Fruit fly (Drosophila melanogaster) whole organism, embryonic: ENCODE results near the gene RapGAP1.

Experiments used
- CG17361 ChIP-seq: fragments of 200-800 bp; sonication (Bioruptor generic); IDR thresholded peaks from 3 replicates; pipeline ENCODE4 v1.3.6; 2022; ENCODE audit warnings: missing biosample characterization, missing genetic modification characterization
- CG2712 ChIP-seq: fragments of 200-800 bp; optimal IDR thresholded peaks from 3 replicates; lab custom pipeline; 2019; ENCODE audit warnings: missing biosample characterization, mild to moderate bottlenecking, missing genetic modification characterization, moderate library complexity
- CG30403 ChIP-seq: fragments of 200-800 bp; sonication (Bioruptor generic); optimal IDR thresholded peaks from 3 replicates; lab custom pipeline; 2016; ENCODE audit warnings: missing biosample characterization, missing genetic modification characterization

dm6 chr2L:7592858-7593257, 14.1 kb upstream of the RapGAP1 start:
- TF ChIP-seq CG2712 (tag; lab: Kevin White, UChicago) (no peak), CG17361 (GFP tag; lab: Robert Waterston, UW) (no peak), CG30403 (GFP tag; lab: Kevin White, UChicago) (no peak)
